Worm (Caenorhabditis elegans) whole organism, L1 larva: Measurements from ENCODE around the gene sre-50.

Source experiments
- aha-1 ChIP-seq: fragments of 150-350 bp; optimal IDR thresholded peaks from 2 replicates; lab custom pipeline; 2014; ENCODE audit warnings: missing biosample characterization, missing genetic modification characterization
- aly-2 ChIP-seq: fragments of 150-350 bp; optimal IDR thresholded peaks from 2 replicates; lab custom pipeline; 2014; ENCODE audit warnings: missing biosample characterization, missing genetic modification characterization
- ceh-82 ChIP-seq, 3 experiments: fragments of 150-350 bp in 1 of 3; sonication (generic microtip) in 2 of 3; optimal IDR thresholded peaks; 2 replicates each; lab custom pipeline; 2014 to 2017; ENCODE audit warnings: missing biosample characterization in 3 of 3, missing genetic modification characterization in 3 of 3
- ceh-88 ChIP-seq: fragments of 200-800 bp; sonication (Bioruptor generic); IDR thresholded peaks from 2 replicates; pipeline ENCODE4 v1.3.6; 2022; ENCODE audit warnings: missing genetic modification characterization, missing compliant biosample characterization
- ces-1 ChIP-seq: fragments of 150-350 bp; optimal IDR thresholded peaks from 2 replicates; lab custom pipeline; 2014; ENCODE audit warnings: missing biosample characterization, missing genetic modification reagents, missing genetic modification characterization
- egl-13 ChIP-seq: sonication (generic microtip); optimal IDR thresholded peaks from 2 replicates; lab custom pipeline; 2016; ENCODE audit warnings: missing genotype, missing genetic modification reagents, missing genetic modification characterization, missing compliant biosample characterization
- egl-27 ChIP-seq, 2 experiments: fragments of 150-350 bp in 1 of 2; sonication (generic microtip); optimal IDR thresholded peaks; 3 replicates each; lab custom pipeline; 2017 to 2018; ENCODE audit warnings: missing biosample characterization in 2 of 2, missing genetic modification characterization in 2 of 2, missing genetic modification reagents in 2 of 2
- ets-5 ChIP-seq: fragments of 200-800 bp; sonication (Bioruptor generic); IDR thresholded peaks from 2 replicates; pipeline ENCODE4 v1.3.6; 2022; ENCODE audit warnings: missing genetic modification characterization, missing compliant biosample characterization
- fkh-10 ChIP-seq: sonication (generic microtip); optimal IDR thresholded peaks from 2 replicates; lab custom pipeline; 2017; ENCODE audit warnings: missing biosample characterization, missing genetic modification reagents, missing genetic modification characterization
- fos-1 ChIP-seq: fragments of 150-350 bp; optimal IDR thresholded peaks from 2 replicates; lab custom pipeline; 2014; ENCODE audit warnings: missing biosample characterization, missing genetic modification characterization
- grh-1 ChIP-seq: fragments of 200-800 bp; sonication (Bioruptor generic); IDR thresholded peaks from 2 replicates; pipeline ENCODE4 v1.3.6; 2022; ENCODE audit warnings: missing genetic modification reagents, missing genetic modification characterization, missing compliant biosample characterization
- hlh-17 ChIP-seq: fragments of 200-800 bp; sonication (Bioruptor generic); optimal IDR thresholded peaks from 2 replicates; lab custom pipeline; 2018; ENCODE audit warnings: missing genetic modification characterization, mild to moderate bottlenecking, missing compliant biosample characterization, moderate library complexity, borderline replicate concordance
- hlh-4 ChIP-seq: sonication (generic microtip); optimal IDR thresholded peaks from 2 replicates; lab custom pipeline; 2016; ENCODE audit warnings: mild to moderate bottlenecking, missing genetic modification characterization, missing compliant biosample characterization
- irx-1 ChIP-seq: sonication (generic microtip); optimal IDR thresholded peaks from 2 replicates; lab custom pipeline; 2016; ENCODE audit warnings: missing genetic modification characterization, missing compliant biosample characterization
- lin-14 ChIP-seq: fragments of 200-800 bp; sonication (Bioruptor generic); optimal IDR thresholded peaks from 2 replicates; lab custom pipeline; 2018; ENCODE audit warnings: mild to moderate bottlenecking, missing genetic modification characterization, moderate library complexity, missing compliant biosample characterization
- lin-35 ChIP-seq, 2 experiments: fragments of 150-350 bp; optimal IDR thresholded peaks; 2 replicates each; lab custom pipeline; 2014; ENCODE audit warnings: missing biosample characterization in 2 of 2, missing genetic modification characterization in 2 of 2, missing genetic modification reagents in 2 of 2
- lsy-2 ChIP-seq, 2 experiments: fragments of 150-350 bp; optimal IDR thresholded peaks; 2 replicates each; lab custom pipeline; 2014; ENCODE audit warnings: missing biosample characterization in 2 of 2, missing genetic modification characterization in 2 of 2
- mab-9 ChIP-seq: fragments of 200-800 bp; sonication (Bioruptor generic); IDR thresholded peaks from 2 replicates; pipeline ENCODE4 v1.3.6; 2022; ENCODE audit warnings: missing genetic modification reagents, missing genetic modification characterization, missing compliant biosample characterization
- mdl-1 ChIP-seq, 2 experiments: fragments of 150-350 bp; optimal IDR thresholded peaks; 2 replicates each; lab custom pipeline; 2014 to 2017; ENCODE audit warnings: missing biosample characterization in 2 of 2, missing genetic modification characterization in 2 of 2, inconsistent platforms in 1 of 2
- mef-2 ChIP-seq: fragments of 150-350 bp; optimal IDR thresholded peaks from 2 replicates; lab custom pipeline; 2014; ENCODE audit warnings: missing biosample characterization, missing genetic modification characterization
- nhr-12 ChIP-seq: sonication (generic microtip); optimal IDR thresholded peaks from 2 replicates; lab custom pipeline; 2017; ENCODE audit warnings: missing biosample characterization, missing genetic modification characterization
- nhr-237 ChIP-seq: fragments of 150-350 bp; optimal IDR thresholded peaks from 2 replicates; lab custom pipeline; 2014; ENCODE audit warnings: missing biosample characterization, missing genetic modification characterization
- nhr-28 ChIP-seq: fragments of 150-350 bp; optimal IDR thresholded peaks from 2 replicates; lab custom pipeline; 2014; ENCODE audit warnings: missing biosample characterization, missing genetic modification characterization
- nhr-71 ChIP-seq: sonication (generic microtip); optimal IDR thresholded peaks from 2 replicates; lab custom pipeline; 2016; ENCODE audit warnings: mild to moderate bottlenecking, missing genetic modification characterization, moderate library complexity, missing compliant biosample characterization
- nhr-76 ChIP-seq: sonication (generic microtip); optimal IDR thresholded peaks from 2 replicates; lab custom pipeline; 2017; ENCODE audit warnings: missing biosample characterization, missing genetic modification characterization
- nhr-85 ChIP-seq: sonication (generic microtip); peaks from one replicate; lab custom pipeline; 2016; ENCODE audit warnings: missing genetic modification characterization, inconsistent platforms, missing compliant biosample characterization
- pag-3 ChIP-seq: sonication (generic microtip); optimal IDR thresholded peaks from 2 replicates; lab custom pipeline; 2017; ENCODE audit warnings: missing genetic modification characterization, mild to moderate bottlenecking, missing compliant biosample characterization, antibody characterized with exemption, borderline replicate concordance; ENCODE audit not compliant: insufficient read depth
- pqm-1 ChIP-seq: sonication (generic microtip); optimal IDR thresholded peaks from 3 replicates; lab custom pipeline; 2017; ENCODE audit warnings: missing biosample characterization, missing genetic modification characterization
- rnt-1 ChIP-seq: sonication (generic microtip); optimal IDR thresholded peaks from 2 replicates; lab custom pipeline; 2016; ENCODE audit warnings: mild to moderate bottlenecking, missing genetic modification characterization, moderate library complexity, missing compliant biosample characterization
- skn-1 ChIP-seq: fragments of 150-350 bp; optimal IDR thresholded peaks from 2 replicates; lab custom pipeline; 2014; ENCODE audit warnings: missing biosample characterization, missing genetic modification characterization
- sup-37 ChIP-seq: fragments of 200-800 bp; sonication (Bioruptor generic); optimal IDR thresholded peaks from 2 replicates; lab custom pipeline; 2018; ENCODE audit warnings: mild to moderate bottlenecking, missing genetic modification characterization, missing compliant biosample characterization
- swsn-7 ChIP-seq: sonication (generic microtip); optimal IDR thresholded peaks from 2 replicates; lab custom pipeline; 2016; ENCODE audit warnings: missing genetic modification characterization, missing compliant biosample characterization
- tlp-1 ChIP-seq: fragments of 150-350 bp; optimal IDR thresholded peaks from 2 replicates; lab custom pipeline; 2014; ENCODE audit warnings: missing biosample characterization, missing genetic modification characterization
- unc-130 ChIP-seq: fragments of 150-350 bp; optimal IDR thresholded peaks from 2 replicates; lab custom pipeline; 2017; ENCODE audit warnings: missing biosample characterization, missing genetic modification characterization, inconsistent platforms
- unc-30 ChIP-seq: sonication (generic microtip); optimal IDR thresholded peaks from 2 replicates; lab custom pipeline; 2017; ENCODE audit warnings: missing biosample characterization, missing genetic modification characterization
- unc-98 ChIP-seq: fragments of 200-800 bp; sonication (Bioruptor generic); IDR thresholded peaks from 2 replicates; pipeline ENCODE4 v1.3.6; 2022; ENCODE audit warnings: missing genetic modification characterization, missing compliant biosample characterization
- vab-15 ChIP-seq: sonication (generic microtip); optimal IDR thresholded peaks from 2 replicates; lab custom pipeline; 2017; ENCODE audit warnings: missing genotype, mild to moderate bottlenecking, missing genetic modification characterization, missing compliant biosample characterization
- xbp-1 ChIP-seq: sonication (generic microtip); optimal IDR thresholded peaks from 2 replicates; lab custom pipeline; 2016; ENCODE audit warnings: missing genetic modification characterization, missing compliant biosample characterization
- zip-4 ChIP-seq: fragments of 200-800 bp; sonication (Bioruptor generic); optimal IDR thresholded peaks from 2 replicates; lab custom pipeline; 2018; ENCODE audit warnings: mild to moderate bottlenecking, missing genetic modification characterization, moderate library complexity, missing compliant biosample characterization
- ztf-4 ChIP-seq: fragments of 150-350 bp; optimal IDR thresholded peaks from 2 replicates; lab custom pipeline; 2014; ENCODE audit warnings: missing biosample characterization, missing genetic modification characterization

sre-50 gene

ce11 chrII:12339152-12339551 lies 35.8 kb downstream of the sre-50 start (continued):
- TF ChIP-seq egl-13 (peak; percentile 20), nhr-76 (tag; lab: Kevin White, UChicago) (no peak), unc-130 (tag; lab: Kevin White, UChicago) (peak; percentile 57), sup-37 (GFP tag; lab: Kevin White, UChicago) (no peak), nhr-28 (tag; lab: Kevin White, UChicago) (no peak), ces-1 (GFP tag; lab: Kevin White, UChicago) (no peak), nhr-237 (no peak), vab-15 (tag; lab: Kevin White, UChicago) (no peak), pqm-1 (no peak), tlp-1 (tag; lab: Kevin White, UChicago) (no peak), pag-3 (tag; lab: Kevin White, UChicago) (no peak), hlh-4 (tag; lab: Kevin White, UChicago) (no peak), fos-1 (peak; percentile 75), swsn-7 (peak; percentile 77), ceh-88 (GFP tag; lab: Robert Waterston, UW) (no peak), unc-30 (no peak), skn-1 (peak; percentile 79), ets-5 (GFP tag; lab: Robert Waterston, UW) (no peak), rnt-1 (tag; lab: Kevin White, UChicago) (peak; percentile 80), aly-2 (tag; lab: Kevin White, UChicago) (no peak), hlh-17 (GFP tag; lab: Kevin White, UChicago) (no peak), xbp-1 (tag; lab: Kevin White, UChicago) (peak; percentile 73), lin-14 (GFP tag; lab: Kevin White, UChicago) (no peak), mab-9 (GFP tag; lab: Robert Waterston, UW) (no peak), fkh-10 (peak; percentile 23), grh-1 (no peak), ztf-4 (tag; lab: Kevin White, UChicago) (no peak), nhr-12 (tag; lab: Kevin White, UChicago) (no peak), egl-27 (tag; optimal IDR thresholded peaks at IDR 0.05; lab: Kevin White, UChicago) (no peak), nhr-85 (tag; lab: Kevin White, UChicago) (peak; percentile 68), mdl-1 (tag; optimal IDR thresholded peaks at IDR 0.05; lab: Kevin White, UChicago) (peak in 1 of 2 experiments; percentile 76)
- TF ChIP-seq, all 84 proteins: peak for 42

ce11 chrII:12339644-12340043 lies 36.3 kb downstream of the sre-50 start, which contains the start of gene sop-2:
sop-2 (plus strand) TSS chrII:12339944.
- TF ChIP-seq grh-1, result no peak
- no peak for TF ChIP-seq mab-9 (GFP tag; lab: Robert Waterston, UW)
- TF ChIP-seq aly-2 (tag; lab: Kevin White, UChicago), result no peak
- TF ChIP-seq nhr-71 (tag; lab: Kevin White, UChicago), result no peak
- no peak for TF ChIP-seq ceh-82 (tag; optimal IDR thresholded peaks at IDR 0.05; lab: Kevin White, UChicago)
- no peak for TF ChIP-seq irx-1 (tag; lab: Kevin White, UChicago)
- no peak for TF ChIP-seq mef-2 (tag; lab: Kevin White, UChicago)
- TF ChIP-seq lin-35 (GFP tag; optimal IDR thresholded peaks at IDR 0.05; lab: Kevin White, UChicago), result no peak
- no peak for TF ChIP-seq swsn-7
- no peak for TF ChIP-seq nhr-28 (tag; lab: Kevin White, UChicago)
- TF ChIP-seq vab-15 (tag; lab: Kevin White, UChicago), result no peak
- TF ChIP-seq rnt-1 (tag; lab: Kevin White, UChicago), result no peak
- TF ChIP-seq fkh-10, result no peak
- no peak for TF ChIP-seq unc-98 (GFP tag; lab: Robert Waterston, UW)
- TF ChIP-seq zip-4 (GFP tag; lab: Kevin White, UChicago), result no peak
- TF ChIP-seq lsy-2 (tag; optimal IDR thresholded peaks at IDR 0.05; lab: Kevin White, UChicago), result no peak
- TF ChIP-seq aha-1 (tag; lab: Kevin White, UChicago), result no peak
